Fruit fly (Drosophila melanogaster) whole organism, embryonic: Measurements from ENCODE around the gene rols.
A peak's percentile ranks its signal among the peaks of the same experiment; 100 is the strongest.

Experiments
- Asciz ChIP-seq: fragments of 200-800 bp; sonication (Bioruptor generic); optimal IDR thresholded peaks from 2 replicates; lab custom pipeline; 2017; ENCODE audit warnings: missing biosample characterization, mild to moderate bottlenecking, missing genetic modification characterization, missing genetic modification reagents
- CG10321 ChIP-seq: fragments of 200-800 bp; sonication (Bioruptor generic); IDR thresholded peaks from 2 replicates; pipeline ENCODE4 v1.3.6; 2022; ENCODE audit warnings: missing biosample characterization, missing genetic modification characterization
- CG1233 ChIP-seq: fragments of 200-800 bp; sonication (Bioruptor generic); optimal IDR thresholded peaks from 4 replicates; lab custom pipeline; 2018; ENCODE audit warnings: missing biosample characterization, mild to moderate bottlenecking, missing genetic modification characterization
- CG12942 ChIP-seq: fragments of 200-800 bp; sonication (Bioruptor generic); optimal IDR thresholded peaks from 3 replicates; lab custom pipeline; 2016; ENCODE audit warnings: missing biosample characterization, missing genetic modification characterization
- CG13894 ChIP-seq: fragments of 200-800 bp; sonication (Bioruptor generic); optimal IDR thresholded peaks from 3 replicates; lab custom pipeline; 2018; ENCODE audit warnings: missing biosample characterization, mild to moderate bottlenecking, missing genetic modification characterization, moderate library complexity
- CG14667 ChIP-seq: fragments of 200-800 bp; sonication (Bioruptor generic); IDR thresholded peaks from 2 replicates; pipeline ENCODE4 v1.3.6; 2022; ENCODE audit warnings: missing biosample characterization, missing genetic modification characterization
- CG14860 ChIP-seq: fragments of 200-800 bp; sonication (Bioruptor generic); IDR thresholded peaks from 3 replicates; pipeline ENCODE4 v1.3.6; 2022; ENCODE audit warnings: missing biosample characterization, missing genetic modification characterization; ENCODE audit not compliant: partially characterized antibody
- CG14965 ChIP-seq: fragments of 200-800 bp; sonication (Bioruptor generic); optimal IDR thresholded peaks from 2 replicates; lab custom pipeline; 2016; ENCODE audit warnings: missing biosample characterization, missing genetic modification characterization, borderline replicate concordance
- CG15514 ChIP-seq: fragments of 200-800 bp; sonication (Bioruptor generic); optimal IDR thresholded peaks from 3 replicates; lab custom pipeline; 2017; ENCODE audit warnings: missing biosample characterization, missing genetic modification characterization, mild to moderate bottlenecking, moderate library complexity, missing genetic modification reagents
- CG15601 ChIP-seq: fragments of 200-800 bp; sonication (Bioruptor generic); optimal IDR thresholded peaks from 3 replicates; lab custom pipeline; 2019; ENCODE audit warnings: missing biosample characterization, mild to moderate bottlenecking, missing genetic modification characterization, moderate library complexity
- CG16863 ChIP-seq: fragments of 200-800 bp; sonication (Bioruptor generic); optimal IDR thresholded peaks from 3 replicates; lab custom pipeline; 2016; ENCODE audit warnings: missing biosample characterization, missing genetic modification characterization
- CG18599 ChIP-seq: fragments of 200-800 bp; sonication (Bioruptor generic); optimal IDR thresholded peaks from 3 replicates; lab custom pipeline; 2017; ENCODE audit warnings: missing biosample characterization, missing genetic modification characterization, mild to moderate bottlenecking, moderate library complexity, missing genetic modification reagents
- CG2116 ChIP-seq: fragments of 200-800 bp; sonication (Bioruptor generic); optimal IDR thresholded peaks from 3 replicates; lab custom pipeline; 2018; ENCODE audit warnings: missing biosample characterization, mild to moderate bottlenecking, missing genetic modification characterization
- CG2120 ChIP-seq: fragments of 200-800 bp; sonication (Bioruptor generic); optimal IDR thresholded peaks from 3 replicates; lab custom pipeline; 2016; ENCODE audit warnings: missing biosample characterization, missing genetic modification characterization
- CG32772 ChIP-seq: fragments of 200-800 bp; sonication (Bioruptor generic); IDR thresholded peaks from 2 replicates; pipeline ENCODE4 v1.3.6; 2022; ENCODE audit warnings: missing biosample characterization, missing genetic modification characterization
- CG4707 ChIP-seq: fragments of 200-800 bp; sonication (Bioruptor generic); optimal IDR thresholded peaks from 2 replicates; lab custom pipeline; 2018; ENCODE audit warnings: missing biosample characterization, mild to moderate bottlenecking, missing genetic modification characterization, moderate library complexity
- CG7963 ChIP-seq: fragments of 200-800 bp; sonication (Bioruptor generic); IDR thresholded peaks from 3 replicates; pipeline ENCODE4 v1.3.6; 2022; ENCODE audit warnings: missing biosample characterization, missing genetic modification characterization; ENCODE audit not compliant: partially characterized antibody
- Doc2 ChIP-seq: fragments of 200-800 bp; sonication (Bioruptor generic); IDR thresholded peaks from 2 replicates; pipeline ENCODE4 v1.3.6; 2022; ENCODE audit warnings: missing biosample characterization, missing genetic modification characterization
- E2f2 ChIP-seq: fragments of 200-800 bp; sonication (Bioruptor generic); IDR thresholded peaks from 2 replicates; pipeline ENCODE4 v1.3.6; 2022; ENCODE audit warnings: missing biosample characterization, missing genetic modification characterization
- HmgZ ChIP-seq: fragments of 200-800 bp; sonication (Bioruptor generic); optimal IDR thresholded peaks from 2 replicates; lab custom pipeline; 2018; ENCODE audit warnings: missing biosample characterization, mild to moderate bottlenecking, missing genetic modification characterization
- Lpt ChIP-seq: fragments of >200 bp; optimal IDR thresholded peaks from 2 replicates; lab custom pipeline; 2018; ENCODE audit warnings: missing biosample characterization, missing genetic modification characterization
- MESR4 ChIP-seq: fragments of 200-800 bp; sonication (Bioruptor generic); optimal IDR thresholded peaks from 2 replicates; lab custom pipeline; 2018; ENCODE audit warnings: missing biosample characterization, mild to moderate bottlenecking, missing genetic modification characterization, moderate library complexity
- MTF-1 ChIP-seq: fragments of 200-800 bp; sonication (Bioruptor generic); optimal IDR thresholded peaks from 2 replicates; lab custom pipeline; 2018; ENCODE audit warnings: missing biosample characterization, mild to moderate bottlenecking, missing genetic modification characterization, borderline replicate concordance
- Med ChIP-seq: fragments of 200-800 bp; sonication (Bioruptor generic); peaks from one replicate; lab custom pipeline; 2016; ENCODE audit warnings: missing biosample characterization, missing genetic modification characterization, mild to moderate bottlenecking, inconsistent platforms, moderate library complexity
- Meics ChIP-seq: fragments of 200-800 bp; sonication (Bioruptor generic); optimal IDR thresholded peaks from 2 replicates; lab custom pipeline; 2017; ENCODE audit warnings: missing biosample characterization, mild to moderate bottlenecking, missing genetic modification characterization
- Nf-YC ChIP-seq: fragments of 200-800 bp; optimal IDR thresholded peaks from 3 replicates; lab custom pipeline; 2019; ENCODE audit warnings: missing biosample characterization, mild to moderate bottlenecking, missing genetic modification characterization, moderate library complexity
- NfI ChIP-seq: fragments of 200-800 bp; sonication (Bioruptor generic); optimal IDR thresholded peaks from 3 replicates; lab custom pipeline; 2018; ENCODE audit warnings: missing biosample characterization, mild to moderate bottlenecking, missing genetic modification characterization, moderate library complexity
- Oaz ChIP-seq: fragments of 200-800 bp; sonication (Bioruptor generic); IDR thresholded peaks from 2 replicates; pipeline ENCODE4 v1.3.6; 2022; ENCODE audit warnings: missing biosample characterization, missing genetic modification characterization
- PHDP ChIP-seq: fragments of 200-800 bp; sonication (Bioruptor generic); optimal IDR thresholded peaks from 3 replicates; lab custom pipeline; 2018; ENCODE audit warnings: missing biosample characterization, mild to moderate bottlenecking, missing genetic modification characterization, moderate library complexity
- Ravus ChIP-seq: fragments of 200-800 bp; sonication (Bioruptor generic); IDR thresholded peaks from 2 replicates; pipeline ENCODE4 v1.3.6; 2022; ENCODE audit warnings: missing biosample characterization, missing genetic modification characterization
- Scr ChIP-seq: fragments of 200-800 bp; sonication (Bioruptor generic); IDR thresholded peaks from 2 replicates; pipeline ENCODE4 v1.3.6; 2022; ENCODE audit warnings: missing biosample characterization, missing genetic modification characterization; ENCODE audit not compliant: partially characterized antibody
- ash1 ChIP-seq: fragments of 200-800 bp; sonication (Bioruptor generic); optimal IDR thresholded peaks from 2 replicates; lab custom pipeline; 2018; ENCODE audit warnings: missing biosample characterization, mild to moderate bottlenecking, missing genetic modification characterization
- bcd ChIP-seq: fragments of 200-800 bp; sonication (Bioruptor generic); optimal IDR thresholded peaks from 2 replicates; lab custom pipeline; 2017; ENCODE audit warnings: missing biosample characterization, mild to moderate bottlenecking, missing genetic modification characterization
- br ChIP-seq: fragments of >200 bp; optimal IDR thresholded peaks from 2 replicates; lab custom pipeline; 2017
- chn ChIP-seq: fragments of 200-800 bp; sonication (Bioruptor generic); optimal IDR thresholded peaks from 2 replicates; lab custom pipeline; 2016; ENCODE audit warnings: missing biosample characterization, missing genetic modification characterization
- croc ChIP-seq: fragments of 200-800 bp; sonication (Bioruptor generic); conservative IDR thresholded peaks from 3 replicates; pipeline ENCODE4 v1.3.6; 2022; ENCODE audit warnings: missing biosample characterization, missing genetic modification characterization
- fd96Cb ChIP-seq: fragments of 200-800 bp; sonication (Bioruptor generic); optimal IDR thresholded peaks from 2 replicates; lab custom pipeline; 2018; ENCODE audit warnings: missing biosample characterization, mild to moderate bottlenecking, missing genetic modification characterization, moderate library complexity
- gcm ChIP-seq: fragments of 200-800 bp; sonication (Bioruptor generic); optimal IDR thresholded peaks from 2 replicates; lab custom pipeline; 2019; ENCODE audit warnings: missing biosample characterization, mild to moderate bottlenecking, missing genetic modification characterization, moderate library complexity
- h ChIP-seq: fragments of >200 bp; optimal IDR thresholded peaks from 2 replicates; lab custom pipeline; 2017
- inv ChIP-seq: fragments of 200-800 bp; sonication (Bioruptor generic); IDR thresholded peaks from 2 replicates; pipeline ENCODE4 v1.3.6; 2022; ENCODE audit warnings: missing biosample characterization, missing genetic modification characterization; ENCODE audit not compliant: partially characterized antibody
- luna ChIP-seq: fragments of 200-800 bp; sonication (Bioruptor generic); optimal IDR thresholded peaks from 2 replicates; lab custom pipeline; 2016; ENCODE audit warnings: missing biosample characterization, missing genetic modification characterization
- nom ChIP-seq: fragments of 200-800 bp; sonication (Bioruptor generic); optimal IDR thresholded peaks from 2 replicates; lab custom pipeline; 2017; ENCODE audit warnings: missing biosample characterization, missing genetic modification characterization, mild to moderate bottlenecking, moderate library complexity, missing genetic modification reagents
- ro ChIP-seq: fragments of 200-800 bp; sonication (Bioruptor generic); IDR thresholded peaks from 2 replicates; pipeline ENCODE4 v1.3.6; 2022; ENCODE audit warnings: missing biosample characterization, missing genetic modification characterization
- sens ChIP-seq: fragments of 200-800 bp; sonication (Bioruptor generic); peaks from one replicate; lab custom pipeline; 2016; ENCODE audit warnings: missing biosample characterization, missing genetic modification characterization
- slbo ChIP-seq: fragments of 200-800 bp; sonication (Bioruptor generic); IDR thresholded peaks from 2 replicates; pipeline ENCODE4 v1.3.6; 2022; ENCODE audit warnings: missing biosample characterization, missing genetic modification characterization
- tll ChIP-seq, 2 experiments: fragments of 200-800 bp in 1 of 2; fragments of >200 bp in 1 of 2; sonication (Bioruptor generic) in 1 of 2; optimal IDR thresholded peaks; 2 replicates each; lab custom pipeline; 2017 to 2019; ENCODE audit warnings: missing biosample characterization in 2 of 2, missing genetic modification characterization in 2 of 2, mild to moderate bottlenecking in 1 of 2, moderate library complexity in 1 of 2
- ttk ChIP-seq: fragments of 200-800 bp; sonication (Bioruptor generic); IDR thresholded peaks from 2 replicates; pipeline ENCODE4 v2.1.2; 2022; ENCODE audit warnings: missing biosample characterization, missing genetic modification characterization
- tx ChIP-seq: fragments of 200-800 bp; sonication (Bioruptor generic); optimal IDR thresholded peaks from 2 replicates; lab custom pipeline; 2016; ENCODE audit warnings: missing biosample characterization, missing genetic modification characterization

Gene rols

dm6 chr3L:12002321-12003248, 62.1 kb downstream of the rols start, which contains the start of the genes Pop2 and CG6928 (continued):
- peak; percentile 85 for TF ChIP-seq CG2116 (GFP tag; lab: Kevin White, UChicago)
- TF ChIP-seq CG32772 (GFP tag; lab: Robert Waterston, UW), result peak; percentile 72
- no peak for TF ChIP-seq gcm (GFP tag; lab: Kevin White, UChicago)
- no peak for TF ChIP-seq ash1 (GFP tag; lab: Kevin White, UChicago)
- TF ChIP-seq Asciz (GFP tag; lab: Kevin White, UChicago), result no peak
- peak; percentile 79 for TF ChIP-seq CG12942 (GFP tag; lab: Kevin White, UChicago)
- TF ChIP-seq MESR4 (GFP tag; lab: Kevin White, UChicago), result peak; percentile 82
- peak; percentile 57 for TF ChIP-seq PHDP (tag; lab: Kevin White, UChicago)
- TF ChIP-seq bcd (GFP tag; lab: Kevin White, UChicago), result peak; percentile 72
- peak; percentile 66 for TF ChIP-seq CG16863 (GFP tag; lab: Kevin White, UChicago)
- TF ChIP-seq CG14965, result no peak
- TF ChIP-seq slbo (GFP tag; lab: Robert Waterston, UW), result peak; percentile 88
- TF ChIP-seq Lpt (GFP tag; lab: Kevin White, UChicago), result no peak
- TF ChIP-seq h (lab: Kevin White, UChicago), result no peak
- TF ChIP-seq CG15601, result peak; percentile 73
- TF ChIP-seq CG13894 (tag; lab: Kevin White, UChicago), result no peak
- TF ChIP-seq MTF-1 (GFP tag; lab: Kevin White, UChicago), result no peak
- TF ChIP-seq CG14860 (GFP tag; lab: Robert Waterston, UW), result peak; percentile 83; the same call in 2 of the 3 replicates
- peak; percentile 90 for TF ChIP-seq CG2120 (GFP tag; lab: Kevin White, UChicago)
- peak; percentile 48 for TF ChIP-seq Ravus (GFP tag; lab: Robert Waterston, UW)
- TF ChIP-seq Oaz (GFP tag; lab: Robert Waterston, UW), result no peak
- peak; percentile 98 for TF ChIP-seq Med (GFP tag; lab: Kevin White, UChicago)
- peak; percentile 50 for TF ChIP-seq CG1233
- TF ChIP-seq inv (GFP tag; lab: Robert Waterston, UW), result peak; percentile 75
- TF ChIP-seq luna, result peak; percentile 59
- no peak for TF ChIP-seq Doc2
- TF ChIP-seq ro (GFP tag; lab: Robert Waterston, UW), result no peak
- TF ChIP-seq CG7963, result no peak
- peak; percentile 61 for TF ChIP-seq NfI (GFP tag; lab: Kevin White, UChicago)
- peak; percentile 56 for TF ChIP-seq CG14667 (GFP tag; lab: Robert Waterston, UW)
- no peak for TF ChIP-seq br (lab: Kevin White, UChicago)
- no peak for TF ChIP-seq CG4707 (GFP tag; lab: Kevin White, UChicago)
- peak; percentile 87 for TF ChIP-seq chn
- peak; percentile 39 for TF ChIP-seq CG18599 (GFP tag; lab: Kevin White, UChicago)
- no peak for TF ChIP-seq CG10321 (GFP tag; lab: Robert Waterston, UW)
- peak; percentile 2 for TF ChIP-seq Meics
- peak; percentile 82 for TF ChIP-seq CG15514 (GFP tag; lab: Kevin White, UChicago)
- peak; percentile 79 for TF ChIP-seq E2f2 (GFP tag; lab: Robert Waterston, UW)
- TF ChIP-seq Scr, result peak; percentile 89
- peak; percentile 46 for TF ChIP-seq Nf-YC (tag; lab: Kevin White, UChicago)
- peak; percentile 52 for TF ChIP-seq fd96Cb
- TF ChIP-seq nom, result no peak
- TF ChIP-seq HmgZ (tag; lab: Kevin White, UChicago), result peak; percentile 80
- TF ChIP-seq tll (GFP tag; optimal IDR thresholded peaks at IDR 0.05; lab: Kevin White, UChicago), result peak in 1 of 2 experiments; percentile 66
- TF ChIP-seq sens (GFP tag; lab: Kevin White, UChicago), result peak; percentile 96
- peak; percentile 82 for TF ChIP-seq tx (GFP tag; lab: Kevin White, UChicago)
- peak; percentile 49; the same call in 2 of the 3 replicates for TF ChIP-seq croc
- peak; percentile 14; the same call in 1 of the 2 replicates for TF ChIP-seq ttk (GFP tag; lab: Robert Waterston, UW)
